Fruit fly (Drosophila melanogaster) whole organism, prepupa: Measurements from ENCODE around the gene CG14803.

Experiments
- CG10631 ChIP-seq: fragments of 200-800 bp; sonication (Bioruptor generic); optimal IDR thresholded peaks from 2 replicates; lab custom pipeline; 2016; ENCODE audit warnings: missing biosample characterization, missing genetic modification characterization
- CG10669 ChIP-seq: fragments of 200-800 bp; sonication (Bioruptor generic); optimal IDR thresholded peaks from 3 replicates; lab custom pipeline; 2018; ENCODE audit warnings: missing biosample characterization, mild to moderate bottlenecking, missing genetic modification characterization, moderate library complexity
- CG11294 ChIP-seq: fragments of 200-800 bp; sonication (Bioruptor generic); IDR thresholded peaks from 2 replicates; pipeline ENCODE4 v1.3.6; 2022; ENCODE audit warnings: missing biosample characterization, missing genetic modification characterization
- CG11902 ChIP-seq: fragments of 200-800 bp; sonication (Bioruptor generic); optimal IDR thresholded peaks from 3 replicates; lab custom pipeline; 2016; ENCODE audit warnings: missing biosample characterization, missing genetic modification characterization
- CG15336 ChIP-seq: fragments of 200-800 bp; sonication (Bioruptor generic); IDR thresholded peaks from 2 replicates; pipeline ENCODE4 v1.3.6; 2022; ENCODE audit warnings: missing biosample characterization, missing genetic modification characterization
- CG3032 ChIP-seq: fragments of 200-800 bp; optimal IDR thresholded peaks from 2 replicates; lab custom pipeline; 2019; ENCODE audit warnings: missing biosample characterization, mild to moderate bottlenecking, missing genetic modification characterization, moderate library complexity
- CG31627 ChIP-seq: fragments of 200-800 bp; sonication (Bioruptor generic); optimal IDR thresholded peaks from 3 replicates; lab custom pipeline; 2016; ENCODE audit warnings: missing biosample characterization, missing genetic modification characterization
- CG32006 ChIP-seq: fragments of 200-800 bp; sonication (Bioruptor generic); optimal IDR thresholded peaks from 3 replicates; lab custom pipeline; 2017; ENCODE audit warnings: missing biosample characterization, mild to moderate bottlenecking, missing genetic modification characterization
- CG34406 ChIP-seq: fragments of 200-800 bp; sonication (Bioruptor generic); optimal IDR thresholded peaks from 3 replicates; lab custom pipeline; 2016; ENCODE audit warnings: missing biosample characterization, missing genetic modification characterization
- CG3919 ChIP-seq: fragments of 200-800 bp; sonication (Bioruptor generic); optimal IDR thresholded peaks from 3 replicates; lab custom pipeline; 2016; ENCODE audit warnings: missing biosample characterization, missing genetic modification characterization
- CG4318 ChIP-seq: fragments of 200-800 bp; sonication (Bioruptor generic); optimal IDR thresholded peaks from 3 replicates; lab custom pipeline; 2017; ENCODE audit warnings: missing biosample characterization, mild to moderate bottlenecking, missing genetic modification characterization
- CG6276 ChIP-seq: fragments of 200-800 bp; sonication (Bioruptor generic); optimal IDR thresholded peaks from 2 replicates; lab custom pipeline; 2017; ENCODE audit warnings: missing biosample characterization, mild to moderate bottlenecking, missing genetic modification characterization
- CG6792 ChIP-seq: fragments of 200-800 bp; sonication (Bioruptor generic); optimal IDR thresholded peaks from 3 replicates; lab custom pipeline; 2016; ENCODE audit warnings: missing biosample characterization, missing genetic modification characterization
- CG6854 ChIP-seq: fragments of 200-800 bp; sonication (Bioruptor generic); optimal IDR thresholded peaks from 2 replicates; lab custom pipeline; 2017; ENCODE audit warnings: missing biosample characterization, mild to moderate bottlenecking, missing genetic modification characterization
- CG7368 ChIP-seq: fragments of 200-800 bp; sonication (Bioruptor generic); optimal IDR thresholded peaks from 3 replicates; lab custom pipeline; 2016; ENCODE audit warnings: missing biosample characterization, missing genetic modification characterization
- CG8119 ChIP-seq: fragments of 200-800 bp; sonication (Bioruptor generic); IDR thresholded peaks from 3 replicates; pipeline ENCODE4 v1.3.6; 2022; ENCODE audit warnings: missing biosample characterization, missing genetic modification characterization
- CG8319 ChIP-seq: fragments of 200-800 bp; sonication (Bioruptor generic); optimal IDR thresholded peaks from 3 replicates; lab custom pipeline; 2016; ENCODE audit warnings: missing biosample characterization, missing genetic modification characterization
- CG9139 ChIP-seq: fragments of 200-800 bp; sonication (Bioruptor generic); optimal IDR thresholded peaks from 3 replicates; lab custom pipeline; 2017; ENCODE audit warnings: missing biosample characterization, mild to moderate bottlenecking, missing genetic modification characterization
- Eip75B ChIP-seq: fragments of 200-800 bp; sonication (Bioruptor generic); optimal IDR thresholded peaks from 3 replicates; lab custom pipeline; 2016; ENCODE audit warnings: missing biosample characterization, missing genetic modification characterization
- Eip78C ChIP-seq: fragments of 200-800 bp; sonication (Bioruptor generic); peaks from one replicate; lab custom pipeline; 2016; ENCODE audit warnings: missing biosample characterization, missing genetic modification characterization
- Eip93F ChIP-seq: fragments of 200-800 bp; sonication (Bioruptor generic); optimal IDR thresholded peaks from 2 replicates; lab custom pipeline; 2016; ENCODE audit warnings: missing biosample characterization, mild to moderate bottlenecking, missing genetic modification characterization
- Ets21C ChIP-seq: fragments of 200-800 bp; sonication (Bioruptor generic); optimal IDR thresholded peaks from 3 replicates; lab custom pipeline; 2016; ENCODE audit warnings: missing biosample characterization, missing genetic modification characterization
- Ets96B ChIP-seq: fragments of 200-800 bp; optimal IDR thresholded peaks from 2 replicates; lab custom pipeline; 2019; ENCODE audit warnings: missing biosample characterization, mild to moderate bottlenecking, missing genetic modification characterization, moderate library complexity
- Hr38 ChIP-seq: sonication (Bioruptor generic); optimal IDR thresholded peaks from 2 replicates; lab custom pipeline; 2016; ENCODE audit warnings: missing biosample characterization, missing genetic modification characterization
- Hr39 ChIP-seq: fragments of 200-800 bp; sonication (Bioruptor generic); optimal IDR thresholded peaks from 2 replicates; lab custom pipeline; 2016; ENCODE audit warnings: missing biosample characterization, missing genetic modification characterization
- Hr4 ChIP-seq: fragments of 200-800 bp; sonication (Bioruptor generic); optimal IDR thresholded peaks from 3 replicates; lab custom pipeline; 2016; ENCODE audit warnings: missing biosample characterization, missing genetic modification characterization
- Lpt ChIP-seq: fragments of 200-800 bp; sonication (Bioruptor generic); optimal IDR thresholded peaks from 3 replicates; lab custom pipeline; 2016; ENCODE audit warnings: missing biosample characterization, missing genetic modification characterization
- Met ChIP-seq: fragments of 200-800 bp; sonication (Bioruptor generic); optimal IDR thresholded peaks from 3 replicates; lab custom pipeline; 2016; ENCODE audit warnings: missing biosample characterization, missing genetic modification characterization
- OdsH ChIP-seq: fragments of 200-800 bp; sonication (Bioruptor generic); optimal IDR thresholded peaks from 3 replicates; lab custom pipeline; 2016; ENCODE audit warnings: missing biosample characterization, missing genetic modification characterization
- Smox ChIP-seq: fragments of 200-800 bp; sonication (Bioruptor generic); optimal IDR thresholded peaks from 3 replicates; lab custom pipeline; 2016; ENCODE audit warnings: missing biosample characterization, missing genetic modification characterization
- Sox102F ChIP-seq: fragments of 200-800 bp; sonication (Bioruptor generic); optimal IDR thresholded peaks from 2 replicates; lab custom pipeline; 2016; ENCODE audit warnings: missing biosample characterization, mild to moderate bottlenecking, missing genetic modification characterization
- Sox14 ChIP-seq: fragments of 200-800 bp; sonication (Bioruptor generic); optimal IDR thresholded peaks from 3 replicates; lab custom pipeline; 2016; ENCODE audit warnings: missing biosample characterization, missing genetic modification characterization
- achi ChIP-seq: fragments of 200-800 bp; sonication (Bioruptor generic); optimal IDR thresholded peaks from 3 replicates; lab custom pipeline; 2016; ENCODE audit warnings: missing biosample characterization, missing genetic modification characterization
- acj6 ChIP-seq: fragments of 200-800 bp; sonication (Bioruptor generic); optimal IDR thresholded peaks from 3 replicates; lab custom pipeline; 2016; ENCODE audit warnings: missing biosample characterization, missing genetic modification characterization
- dac ChIP-seq: fragments of 200-800 bp; sonication (Bioruptor generic); optimal IDR thresholded peaks from 2 replicates; lab custom pipeline; 2017; ENCODE audit warnings: missing biosample characterization, mild to moderate bottlenecking, missing genetic modification characterization
- dsx ChIP-seq: fragments of 200-800 bp; optimal IDR thresholded peaks from 3 replicates; lab custom pipeline; 2019; ENCODE audit warnings: missing biosample characterization, mild to moderate bottlenecking, missing genetic modification characterization, moderate library complexity; ENCODE audit not compliant: poor library complexity, severe bottlenecking
- eg ChIP-seq: fragments of 200-800 bp; sonication (Bioruptor generic); IDR thresholded peaks from 3 replicates; pipeline ENCODE4 v1.3.6; 2022; ENCODE audit warnings: missing biosample characterization, missing genetic modification characterization
- fd59A ChIP-seq: fragments of 200-800 bp; sonication (Bioruptor generic); optimal IDR thresholded peaks from 2 replicates; lab custom pipeline; 2017; ENCODE audit warnings: missing biosample characterization, mild to moderate bottlenecking, missing genetic modification characterization, missing genetic modification reagents
- fkh ChIP-seq: fragments of 200-800 bp; sonication (Bioruptor generic); optimal IDR thresholded peaks from 3 replicates; lab custom pipeline; 2017; ENCODE audit warnings: missing biosample characterization, mild to moderate bottlenecking, missing genetic modification characterization, moderate library complexity
- lz ChIP-seq: fragments of 200-800 bp; sonication (Bioruptor generic); optimal IDR thresholded peaks from 3 replicates; lab custom pipeline; 2016; ENCODE audit warnings: missing biosample characterization, missing genetic modification characterization
- net ChIP-seq: fragments of 200-800 bp; sonication (Bioruptor generic); optimal IDR thresholded peaks from 3 replicates; lab custom pipeline; 2016; ENCODE audit warnings: missing biosample characterization, missing genetic modification characterization
- spab ChIP-seq: fragments of 200-800 bp; sonication (Bioruptor generic); optimal IDR thresholded peaks from 2 replicates; lab custom pipeline; 2017; ENCODE audit warnings: missing biosample characterization, mild to moderate bottlenecking, missing genetic modification characterization, missing genetic modification reagents
- ss ChIP-seq, 2 experiments: fragments of 200-800 bp; sonication (Bioruptor generic); optimal IDR thresholded peaks; 2 replicates in 1 of 2; 3 replicates in 1 of 2; lab custom pipeline; 2017 to 2018; ENCODE audit warnings: mild to moderate bottlenecking in 2 of 2, missing biosample characterization in 2 of 2, missing genetic modification characterization in 2 of 2, moderate library complexity in 1 of 2
- svp ChIP-seq: fragments of 200-800 bp; sonication (Bioruptor generic); peaks from one replicate; lab custom pipeline; 2016; ENCODE audit warnings: missing biosample characterization, missing genetic modification characterization
- topi ChIP-seq: fragments of 200-800 bp; sonication (Bioruptor generic); optimal IDR thresholded peaks from 3 replicates; lab custom pipeline; 2016; ENCODE audit warnings: missing biosample characterization, missing genetic modification characterization
- vri ChIP-seq: fragments of 200-800 bp; sonication (Bioruptor generic); optimal IDR thresholded peaks from 3 replicates; lab custom pipeline; 2016; ENCODE audit warnings: missing biosample characterization, mild to moderate bottlenecking, missing genetic modification characterization

CG14803 gene

dm6 chrX:1840520-1840919 is 28.1 kb upstream of the CG14803 start (continued):
- TF ChIP-seq CG15336 (GFP tag; lab: Robert Waterston, UW) (peak; percentile 65; the same call in 1 of the 2 replicates), CG8319 (GFP tag; lab: Kevin White, UChicago) (peak; percentile 80), CG8119 (peak; percentile 62), Lpt (GFP tag; lab: Kevin White, UChicago) (peak; percentile 56), ss (GFP tag; optimal IDR thresholded peaks at IDR 0.05; lab: Kevin White, UChicago) (peak; percentile 86 to 88), Smox (peak; percentile 83), Hr4 (GFP tag; lab: Kevin White, UChicago) (peak; percentile 55), CG31627 (GFP tag; lab: Kevin White, UChicago) (peak; percentile 88), acj6 (peak; percentile 86), CG6792 (GFP tag; lab: Kevin White, UChicago) (peak; percentile 91), Sox102F (GFP tag; lab: Kevin White, UChicago) (peak; percentile 88), fd59A (GFP tag; lab: Kevin White, UChicago) (peak; percentile 80), svp (peak; percentile 93), CG34406 (GFP tag; lab: Kevin White, UChicago) (peak; percentile 82), Eip75B (GFP tag; lab: Kevin White, UChicago) (peak; percentile 90), topi (GFP tag; lab: Kevin White, UChicago) (peak; percentile 91), CG4318 (peak; percentile 36), CG11902 (GFP tag; lab: Kevin White, UChicago) (peak; percentile 80), net (GFP tag; lab: Kevin White, UChicago) (peak; percentile 78), Hr39 (GFP tag; lab: Kevin White, UChicago) (peak; percentile 90), Sox14 (peak; percentile 93), OdsH (peak; percentile 80), achi (GFP tag; lab: Kevin White, UChicago) (peak; percentile 83), Met (GFP tag; lab: Kevin White, UChicago) (peak; percentile 88), CG9139 (GFP tag; lab: Kevin White, UChicago) (peak; percentile 86), Ets21C (peak; percentile 82), eg (GFP tag; lab: Robert Waterston, UW) (0 out of 3 replicates have a peak, but pooled peaks have one; percentile 29), CG7368 (GFP tag; lab: Kevin White, UChicago) (peak; percentile 89), Eip93F (GFP tag; lab: Kevin White, UChicago) (peak; percentile 55), Eip78C (peak; percentile 97), CG6854 (peak; percentile 66), CG10669 (peak; percentile 88), CG11294 (GFP tag; lab: Robert Waterston, UW) (peak; percentile 9; the same call in 1 of the 2 replicates), vri (GFP tag; lab: Kevin White, UChicago) (peak; percentile 65), lz (GFP tag; lab: Kevin White, UChicago) (peak; percentile 86)
- TF ChIP-seq, all 60 proteins: peak for 58

dm6 chrX:1842875-1843274 is 25.8 kb upstream of the CG14803 start:
- TF ChIP-seq vri (GFP tag; lab: Kevin White, UChicago) (peak; percentile 33), dac (GFP tag; lab: Kevin White, UChicago) (no peak), Hr4 (GFP tag; lab: Kevin White, UChicago) (no peak), CG34406 (GFP tag; lab: Kevin White, UChicago) (no peak), Met (GFP tag; lab: Kevin White, UChicago) (no peak), CG31627 (GFP tag; lab: Kevin White, UChicago) (no peak), CG32006 (GFP tag; lab: Kevin White, UChicago) (no peak), spab (no peak), svp (peak; percentile 62)

DNA sequence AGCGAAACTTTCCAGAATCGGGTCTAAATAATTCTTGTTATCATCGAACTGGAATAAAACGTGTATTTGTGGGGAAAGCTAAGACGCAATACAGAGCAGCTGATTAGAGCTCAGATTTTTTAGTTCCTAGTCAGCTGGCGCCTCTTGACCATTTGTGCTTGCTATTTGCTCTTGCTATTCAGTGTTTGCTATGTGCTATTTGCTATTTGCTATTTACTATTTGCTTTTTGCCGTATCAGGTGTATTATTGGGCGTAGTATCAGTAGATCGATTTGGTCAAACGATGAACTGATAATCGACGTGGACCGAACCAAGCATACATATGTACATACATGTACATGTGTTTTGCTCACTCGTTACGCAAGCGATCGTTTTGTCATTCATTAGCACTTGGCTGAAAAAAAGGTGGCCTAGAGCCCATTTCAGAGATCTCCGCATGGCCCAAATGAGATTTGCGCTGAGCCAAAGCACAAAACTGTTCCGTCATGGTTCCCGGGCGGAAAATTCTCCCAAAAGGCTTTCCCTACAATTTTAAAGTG is 23.2 kb upstream of the CG14803 start:
- TF ChIP-seq ss (GFP tag; optimal IDR thresholded peaks at IDR 0.05; lab: Kevin White, UChicago) (no peak), dac (GFP tag; lab: Kevin White, UChicago) (no peak), Ets96B (tag; lab: Kevin White, UChicago) (no peak), Sox102F (GFP tag; lab: Kevin White, UChicago) (no peak), CG9139 (GFP tag; lab: Kevin White, UChicago) (no peak), OdsH (no peak), CG3919 (GFP tag; lab: Kevin White, UChicago) (no peak), CG3032 (no peak), dsx (no peak), CG11294 (GFP tag; lab: Robert Waterston, UW) (no peak), CG6792 (GFP tag; lab: Kevin White, UChicago) (no peak), Hr39 (GFP tag; lab: Kevin White, UChicago) (no peak), CG10631 (GFP tag; lab: Kevin White, UChicago) (no peak), CG6276 (GFP tag; lab: Kevin White, UChicago) (peak; percentile 18), fkh (GFP tag; lab: Kevin White, UChicago) (peak; percentile 76), Ets21C (no peak), CG34406 (GFP tag; lab: Kevin White, UChicago) (no peak), Hr38 (GFP tag; lab: Kevin White, UChicago) (peak; percentile 3), CG6854 (no peak)
